Fruit fly (Drosophila melanogaster) whole organism, embryonic: ENCODE results near the gene dmGlut.

Experiments
- Ada2b ChIP-seq: fragments of 200-800 bp; sonication (Bioruptor generic); IDR thresholded peaks from 2 replicates; pipeline ENCODE4 v1.3.6; 2022; ENCODE audit warnings: missing biosample characterization, missing genetic modification characterization
- CG10462 ChIP-seq: fragments of 200-800 bp; sonication (Bioruptor generic); optimal IDR thresholded peaks from 2 replicates; lab custom pipeline; 2016; ENCODE audit warnings: missing biosample characterization, missing genetic modification characterization
- CG11504 ChIP-seq: fragments of 200-800 bp; sonication (Bioruptor generic); optimal IDR thresholded peaks from 3 replicates; lab custom pipeline; 2019; ENCODE audit warnings: missing biosample characterization, mild to moderate bottlenecking, missing genetic modification characterization, moderate library complexity
- CG1233 ChIP-seq: fragments of 200-800 bp; sonication (Bioruptor generic); optimal IDR thresholded peaks from 4 replicates; lab custom pipeline; 2018; ENCODE audit warnings: missing biosample characterization, mild to moderate bottlenecking, missing genetic modification characterization
- CG12942 ChIP-seq: fragments of 200-800 bp; sonication (Bioruptor generic); optimal IDR thresholded peaks from 3 replicates; lab custom pipeline; 2016; ENCODE audit warnings: missing biosample characterization, missing genetic modification characterization
- CG14710 ChIP-seq: fragments of 200-800 bp; sonication (Bioruptor generic); optimal IDR thresholded peaks from 3 replicates; lab custom pipeline; 2019; ENCODE audit warnings: missing biosample characterization, mild to moderate bottlenecking, missing genetic modification characterization, moderate library complexity
- CG15479 ChIP-seq: fragments of 200-800 bp; sonication (Bioruptor generic); optimal IDR thresholded peaks from 3 replicates; lab custom pipeline; 2019; ENCODE audit warnings: missing biosample characterization, mild to moderate bottlenecking, missing genetic modification characterization, moderate library complexity
- CG15514 ChIP-seq: fragments of 200-800 bp; sonication (Bioruptor generic); optimal IDR thresholded peaks from 3 replicates; lab custom pipeline; 2017; ENCODE audit warnings: missing biosample characterization, missing genetic modification characterization, mild to moderate bottlenecking, moderate library complexity, missing genetic modification reagents
- CG17385 ChIP-seq: fragments of 200-800 bp; sonication (Bioruptor generic); optimal IDR thresholded peaks from 3 replicates; lab custom pipeline; 2018; ENCODE audit warnings: missing biosample characterization, mild to moderate bottlenecking, missing genetic modification characterization
- CG1792 ChIP-seq: fragments of 200-800 bp; sonication (Bioruptor generic); optimal IDR thresholded peaks from 2 replicates; lab custom pipeline; 2016; ENCODE audit warnings: missing biosample characterization, missing genetic modification characterization
- CG2116 ChIP-seq: fragments of 200-800 bp; sonication (Bioruptor generic); optimal IDR thresholded peaks from 3 replicates; lab custom pipeline; 2018; ENCODE audit warnings: missing biosample characterization, mild to moderate bottlenecking, missing genetic modification characterization
- CG2875 ChIP-seq: fragments of 200-800 bp; sonication (Bioruptor generic); optimal IDR thresholded peaks from 2 replicates; lab custom pipeline; 2017; ENCODE audit warnings: missing biosample characterization, mild to moderate bottlenecking, missing genetic modification characterization, missing genetic modification reagents
- CG33213 ChIP-seq: fragments of 200-800 bp; sonication (Bioruptor generic); optimal IDR thresholded peaks from 3 replicates; lab custom pipeline; 2016; ENCODE audit warnings: missing biosample characterization, missing genetic modification characterization
- CG3838 ChIP-seq: fragments of 200-800 bp; sonication (Bioruptor generic); optimal IDR thresholded peaks from 3 replicates; lab custom pipeline; 2016; ENCODE audit warnings: missing biosample characterization, missing genetic modification characterization
- CG6254 ChIP-seq: fragments of 200-800 bp; sonication (Bioruptor generic); optimal IDR thresholded peaks from 3 replicates; lab custom pipeline; 2017; ENCODE audit warnings: mild to moderate bottlenecking, missing biosample characterization, missing genetic modification reagents, missing genetic modification characterization
- Deaf1 ChIP-seq: fragments of 200-800 bp; optimal IDR thresholded peaks from 3 replicates; lab custom pipeline; 2019; ENCODE audit warnings: missing biosample characterization, mild to moderate bottlenecking, missing genetic modification characterization, moderate library complexity
- Dip3 ChIP-seq: fragments of 200-800 bp; sonication (Bioruptor generic); optimal IDR thresholded peaks from 3 replicates; lab custom pipeline; 2016; ENCODE audit warnings: missing biosample characterization, missing genetic modification characterization
- Dref ChIP-seq: fragments of 200-800 bp; sonication (Bioruptor generic); IDR thresholded peaks from 2 replicates; pipeline ENCODE4 v1.3.6; 2022; ENCODE audit warnings: missing biosample characterization, missing genetic modification characterization
- E2f1 ChIP-seq: fragments of 200-800 bp; sonication (Bioruptor generic); IDR thresholded peaks from 2 replicates; pipeline ENCODE4 v1.3.6; 2022; ENCODE audit warnings: missing biosample characterization, missing genetic modification characterization
- GATAe ChIP-seq: fragments of 200-800 bp; sonication (Bioruptor generic); conservative IDR thresholded peaks from 2 replicates; pipeline ENCODE4 v1.3.6; 2022; ENCODE audit warnings: missing biosample characterization, missing genetic modification characterization
- HLH54F ChIP-seq: fragments of 200-800 bp; sonication (Bioruptor generic); optimal IDR thresholded peaks from 3 replicates; lab custom pipeline; 2016; ENCODE audit warnings: missing biosample characterization, missing genetic modification characterization
- Mad ChIP-seq: fragments of 200-800 bp; sonication (Bioruptor generic); optimal IDR thresholded peaks from 2 replicates; lab custom pipeline; 2016; ENCODE audit warnings: missing biosample characterization, missing genetic modification characterization
- Med ChIP-seq: fragments of 200-800 bp; sonication (Bioruptor generic); peaks from one replicate; lab custom pipeline; 2016; ENCODE audit warnings: missing biosample characterization, missing genetic modification characterization, mild to moderate bottlenecking, inconsistent platforms, moderate library complexity
- Mes4 ChIP-seq: fragments of 200-800 bp; sonication (Bioruptor generic); optimal IDR thresholded peaks from 2 replicates; lab custom pipeline; 2016; ENCODE audit warnings: missing biosample characterization, missing genetic modification characterization
- Oaz ChIP-seq: fragments of 200-800 bp; sonication (Bioruptor generic); IDR thresholded peaks from 2 replicates; pipeline ENCODE4 v1.3.6; 2022; ENCODE audit warnings: missing biosample characterization, missing genetic modification characterization
- Opbp ChIP-seq: fragments of 200-800 bp; sonication (Bioruptor generic); IDR thresholded peaks from 3 replicates; pipeline ENCODE4 v1.3.6; 2022; ENCODE audit warnings: missing biosample characterization, missing genetic modification characterization; ENCODE audit not compliant: partially characterized antibody
- PHDP ChIP-seq: fragments of 200-800 bp; sonication (Bioruptor generic); optimal IDR thresholded peaks from 3 replicates; lab custom pipeline; 2018; ENCODE audit warnings: missing biosample characterization, mild to moderate bottlenecking, missing genetic modification characterization, moderate library complexity
- ac ChIP-seq: fragments of 200-800 bp; sonication (Bioruptor generic); optimal IDR thresholded peaks from 3 replicates; lab custom pipeline; 2017; ENCODE audit warnings: missing biosample characterization, mild to moderate bottlenecking, missing genetic modification characterization
- az2 ChIP-seq: fragments of 200-800 bp; sonication (Bioruptor generic); optimal IDR thresholded peaks from 3 replicates; lab custom pipeline; 2016; ENCODE audit warnings: missing biosample characterization, missing genetic modification characterization
- br ChIP-seq: fragments of >200 bp; optimal IDR thresholded peaks from 2 replicates; lab custom pipeline; 2017
- cato ChIP-seq: fragments of 200-800 bp; sonication (Bioruptor generic); optimal IDR thresholded peaks from 2 replicates; lab custom pipeline; 2016; ENCODE audit warnings: missing biosample characterization, missing genetic modification characterization, borderline replicate concordance
- disco-r ChIP-seq: fragments of 200-800 bp; sonication (Bioruptor generic); optimal IDR thresholded peaks from 2 replicates; lab custom pipeline; 2016; ENCODE audit warnings: missing biosample characterization, missing genetic modification characterization
- ewg ChIP-seq: fragments of 200-800 bp; sonication (Bioruptor generic); optimal IDR thresholded peaks from 3 replicates; lab custom pipeline; 2017; ENCODE audit warnings: mild to moderate bottlenecking, missing biosample characterization, missing genetic modification reagents, missing genetic modification characterization
- eyg ChIP-seq: fragments of 200-800 bp; sonication (Bioruptor generic); optimal IDR thresholded peaks from 3 replicates; lab custom pipeline; 2016; ENCODE audit warnings: missing biosample characterization, missing genetic modification characterization
- fd102C ChIP-seq: fragments of 200-800 bp; sonication (Bioruptor generic); optimal IDR thresholded peaks from 2 replicates; lab custom pipeline; 2018; ENCODE audit warnings: missing biosample characterization, mild to moderate bottlenecking, missing genetic modification characterization, moderate library complexity
- fd64A ChIP-seq: fragments of 200-800 bp; sonication (Bioruptor generic); optimal IDR thresholded peaks from 3 replicates; lab custom pipeline; 2018; ENCODE audit warnings: missing biosample characterization, mild to moderate bottlenecking, missing genetic modification characterization
- hkb ChIP-seq, 2 experiments: fragments of 200-800 bp in 1 of 2; fragments of >200 bp in 1 of 2; sonication (Bioruptor generic) in 1 of 2; IDR thresholded peaks in 1 of 2; optimal IDR thresholded peaks in 1 of 2; 2 replicates each; pipeline versions ENCODE4 v1.3.6 to Lab custom; 2017 to 2022; ENCODE audit warnings: missing biosample characterization in 1 of 2, missing genetic modification characterization in 1 of 2
- hth ChIP-seq: fragments of >200 bp; optimal IDR thresholded peaks from 2 replicates; lab custom pipeline; 2017; ENCODE audit warnings: inconsistent platforms
- ind ChIP-seq: fragments of 200-800 bp; sonication (Bioruptor generic); optimal IDR thresholded peaks from 3 replicates; lab custom pipeline; 2016; ENCODE audit warnings: missing biosample characterization, missing genetic modification characterization
- kni ChIP-seq: fragments of 200-800 bp; sonication (Bioruptor generic); optimal IDR thresholded peaks from 3 replicates; lab custom pipeline; 2017; ENCODE audit warnings: mild to moderate bottlenecking, missing biosample characterization, missing genetic modification reagents, missing genetic modification characterization
- pho ChIP-seq: fragments of 200-800 bp; sonication (Bioruptor generic); optimal IDR thresholded peaks from 2 replicates; lab custom pipeline; 2016; ENCODE audit warnings: missing biosample characterization, missing genetic modification characterization
- salm ChIP-seq: fragments of 200-800 bp; sonication (Bioruptor generic); optimal IDR thresholded peaks from 2 replicates; lab custom pipeline; 2018; ENCODE audit warnings: missing biosample characterization, mild to moderate bottlenecking, missing genetic modification characterization
- sc ChIP-seq, 3 experiments: fragments of >200 bp in 2 of 3; fragments of 200-800 bp in 1 of 3; sonication (Bioruptor generic) in 1 of 3; optimal IDR thresholded peaks; 2 replicates in 2 of 3; 3 replicates in 1 of 3; lab custom pipeline; 2017; ENCODE audit warnings: mild to moderate bottlenecking in 1 of 3, missing biosample characterization in 1 of 3, missing genetic modification characterization in 1 of 3, missing genetic modification reagents in 1 of 3
- sens-2 ChIP-seq: fragments of 200-800 bp; sonication (Bioruptor generic); IDR thresholded peaks from 2 replicates; pipeline ENCODE4 v1.3.6; 2022; ENCODE audit warnings: missing biosample characterization, missing genetic modification characterization
- so ChIP-seq: fragments of 200-800 bp; sonication (Bioruptor generic); IDR thresholded peaks from 3 replicates; pipeline ENCODE4 v1.3.6; 2022; ENCODE audit warnings: missing biosample characterization, missing genetic modification characterization
- tin ChIP-seq: fragments of 200-800 bp; sonication (Bioruptor generic); optimal IDR thresholded peaks from 3 replicates; lab custom pipeline; 2016; ENCODE audit warnings: missing biosample characterization, missing genetic modification characterization
- toy ChIP-seq: fragments of 200-800 bp; sonication (Bioruptor generic); IDR thresholded peaks from 2 replicates; pipeline ENCODE4 v1.3.6; 2022; ENCODE audit warnings: missing biosample characterization, missing genetic modification characterization
- trh ChIP-seq: fragments of 200-800 bp; sonication (Bioruptor generic); optimal IDR thresholded peaks from 2 replicates; lab custom pipeline; 2016; ENCODE audit warnings: missing biosample characterization, missing genetic modification characterization
- yki ChIP-seq: fragments of >200 bp; optimal IDR thresholded peaks from 3 replicates; lab custom pipeline; 2018
- zfh1 ChIP-seq: fragments of 200-800 bp; sonication (Bioruptor generic); IDR thresholded peaks from 3 replicates; pipeline ENCODE4 v1.3.6; 2022; ENCODE audit warnings: missing biosample characterization, missing genetic modification characterization

dmGlut gene

dm6 chr2L:12005436-12006396, 21.5 kb upstream of the dmGlut start (continued):
- TF ChIP-seq Deaf1 (tag; lab: Kevin White, UChicago) (peak; percentile 10), tin (GFP tag; lab: Kevin White, UChicago) (no peak), Mes4 (GFP tag; lab: Kevin White, UChicago) (no peak), kni (GFP tag; lab: Kevin White, UChicago) (peak; percentile 95), GATAe (GFP tag; lab: Robert Waterston, UW) (no peak), Med (GFP tag; lab: Kevin White, UChicago) (peak; percentile 84), ind (GFP tag; lab: Kevin White, UChicago) (no peak), salm (tag; lab: Kevin White, UChicago) (no peak), Ada2b (GFP tag; lab: Robert Waterston, UW) (no peak), cato (GFP tag; lab: Kevin White, UChicago) (no peak), CG33213 (GFP tag; lab: Kevin White, UChicago) (no peak), so (GFP tag; lab: Robert Waterston, UW) (no peak), pho (GFP tag; lab: Kevin White, UChicago) (no peak), trh (GFP tag; lab: Kevin White, UChicago) (no peak), hth (no peak), disco-r (GFP tag; lab: Kevin White, UChicago) (no peak), CG17385 (GFP tag; lab: Kevin White, UChicago) (no peak), CG15514 (no peak), CG3838 (GFP tag; lab: Kevin White, UChicago) (no peak), sc (optimal IDR thresholded peaks at IDR 0.05; lab: Kevin White, UChicago) (no peak), sc (GFP tag; optimal IDR thresholded peaks at IDR 0.05; lab: Kevin White, UChicago) (no peak), br (no peak), ewg (no peak), CG11504 (no peak), zfh1 (GFP tag; lab: Robert Waterston, UW) (no peak), Opbp (no peak), CG14710 (tag; lab: Kevin White, UChicago) (no peak), toy (GFP tag; lab: Robert Waterston, UW) (no peak), fd102C (no peak), Dip3 (GFP tag; lab: Kevin White, UChicago) (no peak), CG12942 (GFP tag; lab: Kevin White, UChicago) (no peak), E2f1 (GFP tag; lab: Robert Waterston, UW) (no peak), PHDP (tag; lab: Kevin White, UChicago) (no peak), CG2875 (GFP tag; lab: Kevin White, UChicago) (no peak), CG15479 (no peak), CG1792 (no peak), CG1233 (GFP tag; lab: Kevin White, UChicago) (no peak), sens-2 (GFP tag; lab: Robert Waterston, UW) (no peak), ac (GFP tag; lab: Kevin White, UChicago) (no peak), Mad (GFP tag; lab: Kevin White, UChicago) (no peak), HLH54F (GFP tag; lab: Kevin White, UChicago) (no peak), CG2116 (GFP tag; lab: Kevin White, UChicago) (no peak), CG6254 (GFP tag; lab: Kevin White, UChicago) (no peak), CG10462 (GFP tag; lab: Kevin White, UChicago) (no peak), az2 (GFP tag; lab: Kevin White, UChicago) (no peak), eyg (no peak), hkb (optimal IDR thresholded peaks at IDR 0.05; lab: Kevin White, UChicago) (no peak), hkb (GFP tag; IDR thresholded peaks at IDR 0.05; lab: Robert Waterston, UW) (no peak), Oaz (GFP tag; lab: Robert Waterston, UW) (no peak), fd64A (GFP tag; lab: Kevin White, UChicago) (no peak), yki (lab: Kevin White, UChicago) (no peak), Dref (GFP tag; lab: Robert Waterston, UW) (no peak)
